Worm (Caenorhabditis elegans) whole organism, late embryonic: ENCODE data around the gene slc-28.2.

Experiments used
- C38D4.7 ChIP-seq: fragments of 200-800 bp; sonication (Bioruptor generic); optimal IDR thresholded peaks from 2 replicates; lab custom pipeline; 2018; ENCODE audit warnings: mild to moderate bottlenecking, missing genetic modification characterization, moderate library complexity, missing compliant biosample characterization
- ama-1 ChIP-seq: fragments of 150-350 bp; optimal IDR thresholded peaks from 2 replicates; lab custom pipeline; 2014
- ceh-19 ChIP-seq: fragments of 200-800 bp; sonication (Bioruptor generic); optimal IDR thresholded peaks from 2 replicates; lab custom pipeline; 2018; ENCODE audit warnings: mild to moderate bottlenecking, missing genetic modification characterization, missing compliant biosample characterization
- ceh-31 ChIP-seq: sonication (generic microtip); optimal IDR thresholded peaks from 2 replicates; lab custom pipeline; 2016; ENCODE audit warnings: missing genetic modification characterization, missing compliant biosample characterization
- fax-1 ChIP-seq: sonication (generic microtip); optimal IDR thresholded peaks from 2 replicates; lab custom pipeline; 2016; ENCODE audit warnings: missing genotype, missing genetic modification characterization, missing compliant biosample characterization
- hlh-15 ChIP-seq: sonication (generic microtip); optimal IDR thresholded peaks from 2 replicates; lab custom pipeline; 2016; ENCODE audit warnings: missing genetic modification characterization, missing compliant biosample characterization
- nhr-11 ChIP-seq: fragments of 150-350 bp; optimal IDR thresholded peaks from 2 replicates; lab custom pipeline; 2014; ENCODE audit warnings: missing biosample characterization, missing genetic modification characterization
- odd-2 ChIP-seq: sonication (generic microtip); optimal IDR thresholded peaks from 2 replicates; lab custom pipeline; 2017; ENCODE audit warnings: antibody characterized with exemption, mild to moderate bottlenecking, missing genetic modification characterization, missing compliant biosample characterization
- pha-4 ChIP-seq: fragments of 150-350 bp; optimal IDR thresholded peaks from 2 replicates; lab custom pipeline; 2018; ENCODE audit warnings: missing biosample characterization, missing genetic modification reagents, missing genetic modification characterization
- ref-2 ChIP-seq: sonication (generic microtip); optimal IDR thresholded peaks from 2 replicates; lab custom pipeline; 2016; ENCODE audit warnings: missing genetic modification characterization, missing compliant biosample characterization
- sdc-2 ChIP-seq: sonication (generic microtip); optimal IDR thresholded peaks from 2 replicates; lab custom pipeline; 2016; ENCODE audit warnings: missing genotype, missing genetic modification characterization, missing compliant biosample characterization

- TF ChIP-seq nhr-11 (tag; lab: Kevin White, UChicago): no peak
- no peak for TF ChIP-seq ceh-19
- no peak for TF ChIP-seq ama-1 (lab: Kevin White, UChicago)
- no peak for TF ChIP-seq fax-1 (tag; lab: Kevin White, UChicago)
- no peak for TF ChIP-seq hlh-15 (tag; lab: Kevin White, UChicago)
- TF ChIP-seq odd-2 (tag; lab: Kevin White, UChicago): no peak
- TF ChIP-seq pha-4 (tag; lab: Kevin White, UChicago): no peak
- no peak for TF ChIP-seq sdc-2
- no peak for TF ChIP-seq C38D4.7 (GFP tag; lab: Kevin White, UChicago)
- TF ChIP-seq ceh-31 (tag; lab: Kevin White, UChicago): no peak
- no peak for TF ChIP-seq ref-2 (tag; lab: Kevin White, UChicago)
These were observed 4.9 kb downstream of the slc-28.2 start for ce11 chrV:3464897-3465296.
